Fruit fly (Drosophila melanogaster) whole organism: ENCODE results near the gene CSN6.

Source experiments
- CG8478 ChIP-seq: fragments of >200 bp; optimal IDR thresholded peaks from 2 replicates; lab custom pipeline; 2018; ENCODE audit warnings: inconsistent platforms
- EcR ChIP-seq, 2 experiments: fragments of >200 bp; optimal IDR thresholded peaks; 2 replicates each; lab custom pipeline; 2017; ENCODE audit warnings: missing biosample characterization in 2 of 2, missing genetic modification characterization in 2 of 2, missing genetic modification reagents in 2 of 2
- pan ChIP-seq: fragments of >200 bp; optimal IDR thresholded peaks from 2 replicates; lab custom pipeline; 2017
- usp ChIP-seq: fragments of >200 bp; optimal IDR thresholded peaks from 2 replicates; lab custom pipeline; 2017; ENCODE audit warnings: missing biosample characterization, missing genetic modification characterization, mixed read lengths

DNA sequence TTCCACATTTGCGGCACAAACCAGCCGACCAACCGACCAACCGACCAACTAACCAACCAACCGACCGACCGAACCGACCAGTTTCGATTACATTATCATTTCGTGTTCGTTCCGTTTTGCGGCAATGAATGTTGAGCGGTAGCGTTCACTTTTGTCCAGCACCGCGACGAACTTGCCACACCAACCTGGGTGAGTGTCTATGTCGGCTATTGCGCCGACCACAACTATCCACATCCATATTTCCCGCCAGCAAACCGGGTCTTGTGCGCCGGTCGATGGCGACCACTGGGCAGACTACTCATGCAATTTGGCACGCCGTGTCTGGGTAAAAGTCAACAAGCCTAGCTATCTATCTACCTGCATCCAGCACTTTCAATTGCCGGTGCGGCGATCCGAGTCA, 3.6 kb upstream of the CSN6 start:
- TF ChIP-seq usp (GFP tag; lab: Kevin White, UChicago): no peak
- no peak for TF ChIP-seq EcR (GFP tag; optimal IDR thresholded peaks at IDR 0.05; lab: Kevin White, UChicago)
- no peak for TF ChIP-seq CG8478 (lab: Kevin White, UChicago)
- TF ChIP-seq pan (lab: Kevin White, UChicago): no peak
